Fruit fly (Drosophila melanogaster): ENCODE results near the gene MstProx.

- TF ChIP-seq CG14711 (tag; optimal IDR thresholded peaks at IDR 0.05) = no peak
- no peak for TF ChIP-seq kay (GFP tag; ENCODE audit: borderline replicate concordance)
- TF ChIP-seq pad (GFP tag; optimal IDR thresholded peaks at IDR 0.05) = no peak
- no peak for TF ChIP-seq CG1620 (GFP tag; optimal IDR thresholded peaks at IDR 0.05)
Observed at dm6 chr3R:7330695-7331094, 38.4 kb downstream of the MstProx start.
